Worm (Caenorhabditis elegans) whole organism, early embryonic: ENCODE results near the gene Y17G7B.23.

Source experiments
- B0310.2 ChIP-seq: sonication (generic microtip); optimal IDR thresholded peaks from 2 replicates; lab custom pipeline; 2016; ENCODE audit warnings: mild to moderate bottlenecking, missing genetic modification characterization, missing compliant biosample characterization
- F13C5.2 ChIP-seq: sonication (generic microtip); optimal IDR thresholded peaks from 2 replicates; lab custom pipeline; 2017; ENCODE audit warnings: mild to moderate bottlenecking, missing genetic modification characterization, inconsistent platforms, missing compliant biosample characterization
- aly-1 ChIP-seq: sonication (generic microtip); optimal IDR thresholded peaks from 2 replicates; lab custom pipeline; 2016; ENCODE audit warnings: missing genetic modification characterization, missing compliant biosample characterization
- ama-1 ChIP-seq: fragments of 150-350 bp; optimal IDR thresholded peaks from 2 replicates; lab custom pipeline; 2014
- ceh-13 ChIP-seq: fragments of 200-800 bp; sonication (Bioruptor generic); optimal IDR thresholded peaks from 2 replicates; lab custom pipeline; 2018; ENCODE audit warnings: mild to moderate bottlenecking, missing genetic modification characterization, missing compliant biosample characterization
- ceh-36 ChIP-seq: sonication (generic microtip); optimal IDR thresholded peaks from 2 replicates; lab custom pipeline; 2016; ENCODE audit warnings: missing genetic modification characterization, inconsistent platforms, missing compliant biosample characterization
- ets-7 ChIP-seq: sonication (generic microtip); optimal IDR thresholded peaks from 2 replicates; lab custom pipeline; 2016; ENCODE audit warnings: missing genotype, missing genetic modification characterization, missing compliant biosample characterization
- flt-1 ChIP-seq: fragments of 200-800 bp; sonication (Bioruptor generic); IDR thresholded peaks from 2 replicates; pipeline ENCODE4 v1.3.6; 2022; ENCODE audit warnings: missing genetic modification characterization, missing compliant biosample characterization
- hmbx-1 ChIP-seq: sonication (generic microtip); optimal IDR thresholded peaks from 2 replicates; lab custom pipeline; 2016; ENCODE audit warnings: mild to moderate bottlenecking, missing genetic modification characterization, missing compliant biosample characterization
- hmg-4 ChIP-seq: fragments of 200-800 bp; sonication (Bioruptor generic); optimal IDR thresholded peaks from 2 replicates; lab custom pipeline; 2018; ENCODE audit warnings: mild to moderate bottlenecking, missing genetic modification characterization, missing compliant biosample characterization
- hnd-1 ChIP-seq: sonication (generic microtip); optimal IDR thresholded peaks from 2 replicates; lab custom pipeline; 2016; ENCODE audit warnings: missing genetic modification characterization, missing compliant biosample characterization
- pes-1 ChIP-seq: fragments of 200-800 bp; sonication (Bioruptor generic); IDR thresholded peaks from 2 replicates; pipeline ENCODE4 v1.3.6; 2022; ENCODE audit warnings: missing genetic modification reagents, missing genetic modification characterization, missing compliant biosample characterization
- scrt-1 ChIP-seq: fragments of 200-800 bp; sonication (Bioruptor generic); IDR thresholded peaks from 2 replicates; pipeline ENCODE4 v1.3.6; 2022; ENCODE audit warnings: missing genetic modification characterization, missing compliant biosample characterization
- sea-1 ChIP-seq: fragments of 200-800 bp; sonication (Bioruptor generic); conservative IDR thresholded peaks from 2 replicates; pipeline ENCODE4 v1.3.6; 2022; ENCODE audit warnings: missing genetic modification characterization, missing compliant biosample characterization
- tbx-11 ChIP-seq: fragments of 200-800 bp; sonication (Bioruptor generic); IDR thresholded peaks from 2 replicates; pipeline ENCODE4 v1.3.6; 2022; ENCODE audit warnings: missing genetic modification characterization, missing compliant biosample characterization
- tbx-37 ChIP-seq: fragments of 200-800 bp; sonication (Bioruptor generic); conservative IDR thresholded peaks from 2 replicates; pipeline ENCODE4 v1.3.6; 2022; ENCODE audit warnings: missing genetic modification reagents, missing genetic modification characterization, missing compliant biosample characterization
- tra-4 ChIP-seq: sonication (generic microtip); optimal IDR thresholded peaks from 2 replicates; lab custom pipeline; 2017; ENCODE audit warnings: missing genetic modification characterization, missing compliant biosample characterization

The Y17G7B.23 gene

ce11 chrII:12040167-12040566, 41.2 kb downstream of the Y17G7B.23 start:
- no peak for TF ChIP-seq sea-1 (GFP tag; lab: Robert Waterston, UW)
- TF ChIP-seq F13C5.2 = peak; percentile 23
- no peak for TF ChIP-seq scrt-1

DNA sequence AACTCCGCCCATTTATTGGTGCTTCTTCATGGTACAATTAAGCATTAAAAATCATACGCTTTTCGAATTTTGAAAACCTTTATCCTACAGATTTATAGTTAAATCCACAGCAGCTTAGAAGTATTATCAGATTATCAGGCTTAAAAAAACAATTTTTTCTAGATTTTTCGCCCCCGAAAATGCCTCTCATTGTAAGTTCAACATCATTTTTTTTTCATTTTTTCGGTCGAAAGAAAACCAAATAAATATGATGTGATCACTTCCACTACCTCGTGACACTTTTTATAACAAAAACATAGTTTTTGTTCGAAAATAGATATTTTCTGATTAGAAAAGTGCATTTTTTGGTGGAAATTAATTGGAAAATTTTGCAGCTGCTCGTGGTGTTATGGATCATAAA, 42.1 kb downstream of the Y17G7B.23 start:
- TF ChIP-seq hmbx-1 (tag; lab: Kevin White, UChicago) (no peak), F13C5.2 (no peak), hmg-4 (GFP tag; lab: Kevin White, UChicago) (no peak), ets-7 (tag; lab: Kevin White, UChicago) (no peak), ceh-36 (tag; lab: Kevin White, UChicago) (no peak)

DNA sequence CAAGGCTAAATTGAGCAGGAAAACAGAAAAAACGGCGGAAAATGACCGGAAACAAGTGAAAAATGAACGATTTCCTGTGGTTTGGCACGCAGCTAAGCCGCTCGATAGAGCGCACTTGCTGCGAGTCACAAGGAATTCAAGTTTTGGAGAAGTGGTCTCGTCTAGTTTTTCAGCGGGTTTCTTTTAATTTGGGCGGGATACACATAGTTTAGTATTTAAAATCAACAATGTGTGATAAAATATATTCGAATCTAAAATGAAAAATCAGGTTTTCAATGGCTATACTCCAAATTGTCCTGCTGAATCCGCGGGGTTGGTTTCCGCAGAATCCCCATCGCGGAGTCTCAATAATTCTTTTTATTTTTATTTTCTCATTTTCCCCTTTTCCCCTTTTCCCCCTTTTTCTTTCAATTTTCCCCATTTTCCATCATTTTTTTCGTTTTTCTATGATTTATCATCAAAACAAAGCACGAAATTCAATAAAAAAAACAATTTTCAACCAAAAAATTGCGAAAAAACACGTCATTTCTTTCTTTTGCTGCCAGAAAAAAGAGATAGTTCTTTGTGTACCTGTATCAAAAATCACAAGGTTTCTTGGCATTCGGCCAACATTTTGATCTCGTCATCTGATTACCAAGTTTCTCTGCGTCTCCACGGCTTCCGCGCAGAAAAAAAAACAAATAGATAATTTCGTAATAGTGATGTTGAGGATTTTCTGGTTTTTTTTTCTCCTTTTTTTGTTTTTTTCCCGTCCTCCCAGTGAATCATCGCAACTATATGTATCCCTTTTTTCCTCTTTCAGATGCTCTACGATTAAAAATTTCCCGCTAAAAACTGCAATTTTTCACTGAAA, 43.3 kb downstream of the Y17G7B.23 start, which contains the start of gene ippk-1:
ippk-1 (plus strand) TSS at position 803 of the 853 bp plus-strand sequence.
- TF ChIP-seq B0310.2 (tag; lab: Kevin White, UChicago) = peak; percentile 68
- TF ChIP-seq pes-1 (GFP tag; lab: Robert Waterston, UW) = peak; percentile 79
- no peak for TF ChIP-seq ama-1 (lab: Kevin White, UChicago)
- no peak for TF ChIP-seq tbx-37 (GFP tag; lab: Robert Waterston, UW)
- TF ChIP-seq hmbx-1 (tag; lab: Kevin White, UChicago) = no peak
- peak; percentile 51 for TF ChIP-seq hmg-4 (GFP tag; lab: Kevin White, UChicago)
- TF ChIP-seq ceh-36 (tag; lab: Kevin White, UChicago) = no peak
- no peak for TF ChIP-seq aly-1 (tag; lab: Kevin White, UChicago)
- TF ChIP-seq tra-4 (tag; lab: Kevin White, UChicago) = peak; percentile 44
- peak; percentile 74; the same call in 1 of the 2 replicates for TF ChIP-seq sea-1 (GFP tag; lab: Robert Waterston, UW)
- peak; percentile 73 for TF ChIP-seq ets-7 (tag; lab: Kevin White, UChicago)
- 0 out of 2 replicates have a peak, but pooled peaks have one; percentile 54 for TF ChIP-seq tbx-11 (GFP tag; lab: Robert Waterston, UW)
- peak; percentile 71 for TF ChIP-seq F13C5.2
- peak; percentile 46 for TF ChIP-seq hnd-1
- TF ChIP-seq ceh-13 (GFP tag; lab: Kevin White, UChicago) = peak; percentile 40
- no peak; the same call in 1 of the 2 replicates for TF ChIP-seq flt-1 (GFP tag; lab: Robert Waterston, UW)
- TF ChIP-seq scrt-1 = no peak

DNA sequence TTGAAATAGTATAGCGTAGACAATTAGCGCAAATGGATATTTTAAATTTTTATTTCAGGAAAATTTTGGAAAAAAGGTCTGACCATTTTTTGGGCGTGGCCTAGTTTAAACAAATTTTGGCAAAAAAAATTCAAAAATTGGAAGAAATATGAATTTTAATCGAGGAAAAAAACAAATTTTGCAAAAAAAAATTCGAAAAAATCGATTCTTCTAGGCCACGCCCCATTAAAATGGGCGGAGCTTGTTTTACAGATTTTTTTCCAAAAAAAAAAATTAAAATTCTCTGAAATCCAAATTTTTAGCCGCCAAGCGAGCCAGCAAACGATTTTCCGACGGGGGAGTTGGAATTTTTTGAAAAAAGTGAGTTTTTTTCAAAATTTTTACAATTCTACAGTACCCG, 50.3 kb downstream of the Y17G7B.23 start, which contains the start of gene nadk-2:
nadk-2 (plus strand) TSS at position 301 of the 400 bp plus-strand sequence.
- TF ChIP-seq ceh-36 (tag; lab: Kevin White, UChicago) = no peak
- no peak for TF ChIP-seq ceh-13 (GFP tag; lab: Kevin White, UChicago)
- no peak for TF ChIP-seq pes-1 (GFP tag; lab: Robert Waterston, UW)
- no peak for TF ChIP-seq scrt-1
- TF ChIP-seq F13C5.2 = no peak
- no peak for TF ChIP-seq hnd-1
- no peak for TF ChIP-seq hmg-4 (GFP tag; lab: Kevin White, UChicago)
- no peak for TF ChIP-seq sea-1 (GFP tag; lab: Robert Waterston, UW)
- no peak for TF ChIP-seq B0310.2 (tag; lab: Kevin White, UChicago)

DNA sequence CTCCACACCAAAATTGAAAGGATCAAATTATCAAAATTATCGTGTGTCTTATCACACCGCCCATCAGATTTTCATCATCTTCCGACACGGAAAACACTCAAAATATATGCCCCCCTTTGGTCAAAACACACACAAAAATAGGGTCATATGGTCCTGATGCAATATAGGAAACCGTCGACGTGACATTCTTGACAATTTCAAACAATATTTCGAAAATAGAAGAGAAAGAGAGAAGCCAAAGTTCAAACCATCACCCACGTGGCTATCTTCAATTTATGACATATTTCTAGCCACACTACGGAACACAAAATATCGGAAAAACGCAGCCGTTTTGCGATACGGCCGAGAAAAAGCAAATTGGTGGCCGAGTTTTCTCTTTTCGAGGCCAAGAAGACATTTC, 51.6 kb downstream of the Y17G7B.23 start:
- TF ChIP-seq ceh-13 (GFP tag; lab: Kevin White, UChicago) = no peak
- no peak for TF ChIP-seq hmbx-1 (tag; lab: Kevin White, UChicago)
- no peak for TF ChIP-seq ama-1 (lab: Kevin White, UChicago)
- no peak for TF ChIP-seq B0310.2 (tag; lab: Kevin White, UChicago)
- TF ChIP-seq tbx-11 (GFP tag; lab: Robert Waterston, UW) = no peak
